Worm (Caenorhabditis elegans) whole organism, late embryonic: ENCODE data around the gene odr-3.

ENCODE experiments used
- C08G9.2 ChIP-seq: sonication (generic microtip); optimal IDR thresholded peaks from 2 replicates; lab custom pipeline; 2016; ENCODE audit warnings: mild to moderate bottlenecking, missing genetic modification characterization, moderate library complexity, missing compliant biosample characterization
- C38D4.7 ChIP-seq: fragments of 200-800 bp; sonication (Bioruptor generic); optimal IDR thresholded peaks from 2 replicates; lab custom pipeline; 2018; ENCODE audit warnings: mild to moderate bottlenecking, missing genetic modification characterization, moderate library complexity, missing compliant biosample characterization
- F13H6.1 ChIP-seq: sonication (generic microtip); optimal IDR thresholded peaks from 2 replicates; lab custom pipeline; 2016; ENCODE audit warnings: missing genetic modification characterization, missing compliant biosample characterization
- K02D7.2 ChIP-seq: sonication (generic microtip); optimal IDR thresholded peaks from 2 replicates; lab custom pipeline; 2017; ENCODE audit warnings: mild to moderate bottlenecking, missing genetic modification characterization, missing compliant biosample characterization
- T23F11.4 ChIP-seq: fragments of 200-800 bp; sonication (Bioruptor generic); optimal IDR thresholded peaks from 2 replicates; lab custom pipeline; 2018; ENCODE audit warnings: mild to moderate bottlenecking, missing genetic modification characterization, missing compliant biosample characterization
- ceh-18 ChIP-seq: sonication (generic microtip); optimal IDR thresholded peaks from 2 replicates; lab custom pipeline; 2016; ENCODE audit warnings: missing genetic modification characterization, missing compliant biosample characterization
- ceh-22 ChIP-seq: sonication (generic microtip); optimal IDR thresholded peaks from 2 replicates; lab custom pipeline; 2017; ENCODE audit warnings: missing biosample characterization, missing genetic modification characterization
- ceh-24 ChIP-seq: sonication (generic microtip); optimal IDR thresholded peaks from 2 replicates; lab custom pipeline; 2016; ENCODE audit warnings: mild to moderate bottlenecking, missing genetic modification characterization, missing compliant biosample characterization
- ceh-30 ChIP-seq: fragments of 150-350 bp; optimal IDR thresholded peaks from 2 replicates; lab custom pipeline; 2014; ENCODE audit warnings: missing biosample characterization, missing genetic modification characterization
- ceh-34 ChIP-seq: sonication (generic microtip); optimal IDR thresholded peaks from 2 replicates; lab custom pipeline; 2016; ENCODE audit warnings: mild to moderate bottlenecking, missing genetic modification characterization, missing compliant biosample characterization
- ceh-45 ChIP-seq: fragments of 200-800 bp; sonication (Bioruptor generic); IDR thresholded peaks from 2 replicates; pipeline ENCODE4 v1.3.6; 2022; ENCODE audit warnings: missing genetic modification reagents, missing genetic modification characterization, missing compliant biosample characterization
- ceh-48 ChIP-seq: sonication (generic microtip); optimal IDR thresholded peaks from 2 replicates; lab custom pipeline; 2016; ENCODE audit warnings: missing genetic modification characterization, inconsistent platforms, missing compliant biosample characterization
- ceh-6 ChIP-seq: fragments of 200-800 bp; sonication (Bioruptor generic); optimal IDR thresholded peaks from 2 replicates; lab custom pipeline; 2018; ENCODE audit warnings: mild to moderate bottlenecking, missing genetic modification characterization, missing compliant biosample characterization
- che-1 ChIP-seq: sonication (generic microtip); optimal IDR thresholded peaks from 2 replicates; lab custom pipeline; 2016; ENCODE audit warnings: mild to moderate bottlenecking, missing genetic modification characterization, missing compliant biosample characterization
- dmd-4 ChIP-seq: sonication (generic microtip); optimal IDR thresholded peaks from 2 replicates; lab custom pipeline; 2016; ENCODE audit warnings: borderline replicate concordance, missing genetic modification characterization, missing compliant biosample characterization
- dve-1 ChIP-seq: sonication (generic microtip); optimal IDR thresholded peaks from 2 replicates; lab custom pipeline; 2017; ENCODE audit warnings: antibody characterized with exemption, mild to moderate bottlenecking, missing genetic modification characterization, missing compliant biosample characterization
- elt-2 ChIP-seq: sonication (generic microtip); optimal IDR thresholded peaks from 2 replicates; lab custom pipeline; 2016; ENCODE audit warnings: missing genetic modification reagents, missing genetic modification characterization, missing compliant biosample characterization
- elt-4 ChIP-seq: sonication (generic microtip); optimal IDR thresholded peaks from 2 replicates; lab custom pipeline; 2016; ENCODE audit warnings: missing genetic modification characterization, missing compliant biosample characterization
- eyg-1 ChIP-seq: sonication (generic microtip); optimal IDR thresholded peaks from 2 replicates; lab custom pipeline; 2016; ENCODE audit warnings: missing genotype, missing genetic modification characterization, missing compliant biosample characterization
- hlh-8 ChIP-seq: sonication (generic microtip); optimal IDR thresholded peaks from 2 replicates; lab custom pipeline; 2016; ENCODE audit warnings: missing genotype, missing genetic modification characterization, missing compliant biosample characterization
- lim-6 ChIP-seq: sonication (generic microtip); optimal IDR thresholded peaks from 2 replicates; lab custom pipeline; 2016; ENCODE audit warnings: missing genetic modification characterization, missing compliant biosample characterization
- lin-11 ChIP-seq: fragments of 200-800 bp; sonication (Bioruptor generic); optimal IDR thresholded peaks from 2 replicates; lab custom pipeline; 2018; ENCODE audit warnings: mild to moderate bottlenecking, missing genetic modification characterization, missing compliant biosample characterization
- madf-2 ChIP-seq: sonication (generic microtip); optimal IDR thresholded peaks from 2 replicates; lab custom pipeline; 2017; ENCODE audit warnings: missing genetic modification characterization, missing compliant biosample characterization
- npax-4 ChIP-seq: sonication (generic microtip); optimal IDR thresholded peaks from 2 replicates; lab custom pipeline; 2016; ENCODE audit warnings: missing genetic modification characterization, missing compliant biosample characterization
- odd-2 ChIP-seq: sonication (generic microtip); optimal IDR thresholded peaks from 2 replicates; lab custom pipeline; 2017; ENCODE audit warnings: antibody characterized with exemption, mild to moderate bottlenecking, missing genetic modification characterization, missing compliant biosample characterization
- pag-3 ChIP-seq: sonication (generic microtip); optimal IDR thresholded peaks from 2 replicates; lab custom pipeline; 2016; ENCODE audit warnings: missing compliant biosample characterization, missing genetic modification characterization, borderline replicate concordance
- pha-2 ChIP-seq: sonication (generic microtip); optimal IDR thresholded peaks from 2 replicates; lab custom pipeline; 2017; ENCODE audit warnings: mild to moderate bottlenecking, missing genetic modification characterization, missing compliant biosample characterization
- pha-4 ChIP-seq: fragments of 150-350 bp; optimal IDR thresholded peaks from 2 replicates; lab custom pipeline; 2018; ENCODE audit warnings: missing biosample characterization, missing genetic modification reagents, missing genetic modification characterization
- pqm-1 ChIP-seq: sonication (generic microtip); optimal IDR thresholded peaks from 2 replicates; lab custom pipeline; 2016; ENCODE audit warnings: missing genetic modification characterization, missing compliant biosample characterization
- pros-1 ChIP-seq: fragments of 150-350 bp; optimal IDR thresholded peaks from 2 replicates; lab custom pipeline; 2014; ENCODE audit warnings: missing biosample characterization, missing genetic modification reagents, missing genetic modification characterization
- ref-2 ChIP-seq: sonication (generic microtip); optimal IDR thresholded peaks from 2 replicates; lab custom pipeline; 2016; ENCODE audit warnings: missing genetic modification characterization, missing compliant biosample characterization
- rnt-1 ChIP-seq: sonication (generic microtip); optimal IDR thresholded peaks from 2 replicates; lab custom pipeline; 2016; ENCODE audit warnings: missing genetic modification characterization, missing compliant biosample characterization
- sdc-2 ChIP-seq: sonication (generic microtip); optimal IDR thresholded peaks from 2 replicates; lab custom pipeline; 2016; ENCODE audit warnings: missing genotype, missing genetic modification characterization, missing compliant biosample characterization
- sox-2 ChIP-seq: fragments of 200-800 bp; sonication (Bioruptor generic); IDR thresholded peaks from 2 replicates; pipeline ENCODE4 v1.3.6; 2022; ENCODE audit warnings: missing genetic modification reagents, missing genetic modification characterization, missing compliant biosample characterization
- sox-4 ChIP-seq: sonication (generic microtip); optimal IDR thresholded peaks from 2 replicates; lab custom pipeline; 2017; ENCODE audit warnings: mild to moderate bottlenecking, missing genetic modification characterization, inconsistent platforms, missing compliant biosample characterization
- tbx-7 ChIP-seq: sonication (generic microtip); optimal IDR thresholded peaks from 2 replicates; lab custom pipeline; 2016; ENCODE audit warnings: missing genotype, missing genetic modification characterization, missing compliant biosample characterization
- ttx-3 ChIP-seq: sonication (generic microtip); optimal IDR thresholded peaks from 2 replicates; lab custom pipeline; 2016; ENCODE audit warnings: missing genetic modification reagents, missing genetic modification characterization, missing compliant biosample characterization
- unc-3 ChIP-seq, 2 experiments: fragments of 200-800 bp in 1 of 2; sonication (Bioruptor generic) in 1 of 2; sonication (generic microtip) in 1 of 2; conservative IDR thresholded peaks in 1 of 2; optimal IDR thresholded peaks in 1 of 2; 2 replicates each; pipeline versions ENCODE4 v1.3.6 to Lab custom; 2016 to 2022; ENCODE audit warnings: missing compliant biosample characterization in 2 of 2, missing genetic modification characterization in 2 of 2, missing genetic modification reagents in 1 of 2
- unc-42 ChIP-seq: sonication (generic microtip); optimal IDR thresholded peaks from 2 replicates; lab custom pipeline; 2016; ENCODE audit warnings: missing genotype, missing genetic modification characterization, missing compliant biosample characterization
- unc-55 ChIP-seq: sonication (generic microtip); optimal IDR thresholded peaks from 2 replicates; lab custom pipeline; 2017; ENCODE audit warnings: missing biosample characterization, missing genetic modification reagents, missing genetic modification characterization
- unc-86 ChIP-seq: sonication (generic microtip); optimal IDR thresholded peaks from 2 replicates; lab custom pipeline; 2016; ENCODE audit warnings: missing genetic modification characterization, missing compliant biosample characterization

Gene odr-3

DNA sequence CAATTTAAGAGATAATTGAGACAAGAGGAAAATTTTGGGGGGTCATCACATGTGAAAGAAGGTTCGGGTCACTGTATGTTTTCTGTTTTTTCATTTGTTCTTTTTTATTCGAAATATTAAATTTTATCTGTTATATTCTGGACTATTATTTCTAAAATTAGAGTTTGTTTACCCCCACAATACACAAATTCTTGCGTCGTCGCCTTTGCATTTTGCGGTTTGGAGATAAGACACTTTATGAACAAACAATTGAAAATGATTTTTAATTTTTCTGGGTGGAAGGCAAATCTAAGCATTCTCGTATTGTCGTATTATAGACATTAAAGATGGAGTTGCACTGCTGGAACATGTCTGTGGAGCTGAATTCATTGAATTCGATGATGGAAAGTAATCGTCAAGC, 24.0 kb upstream of the odr-3 start:
- TF ChIP-seq ceh-45 (GFP tag; lab: Robert Waterston, UW) (no peak), dve-1 (tag; lab: Kevin White, UChicago) (no peak), ceh-30 (tag; lab: Kevin White, UChicago) (no peak), sdc-2 (no peak), hlh-8 (tag; lab: Kevin White, UChicago) (no peak)

DNA sequence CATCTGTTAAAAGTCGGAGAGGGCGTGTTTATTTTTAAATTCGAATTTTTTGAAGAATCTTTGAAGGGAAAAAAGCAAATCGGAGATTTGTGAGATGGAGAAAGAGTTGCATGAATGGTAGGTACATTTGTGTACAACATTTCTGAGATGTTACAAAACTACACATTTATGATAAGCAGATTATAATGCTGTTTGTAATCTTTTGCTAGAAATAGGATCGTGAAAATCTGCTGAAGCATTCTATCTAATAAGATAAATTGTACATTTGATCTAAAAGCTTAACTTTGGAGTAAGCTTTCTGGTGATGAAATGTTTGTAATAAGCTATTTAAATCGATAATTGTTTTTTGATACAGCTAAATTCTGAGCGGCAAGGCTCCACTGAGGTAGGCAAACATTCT, 22.9 kb upstream of the odr-3 start:
- no peak for TF ChIP-seq ceh-18 (tag; lab: Kevin White, UChicago)
- no peak for TF ChIP-seq sox-4 (tag; lab: Kevin White, UChicago)
- TF ChIP-seq ceh-22, result no peak
- no peak for TF ChIP-seq ceh-45 (GFP tag; lab: Robert Waterston, UW)
- no peak for TF ChIP-seq madf-2 (tag; lab: Kevin White, UChicago)
- TF ChIP-seq unc-42, result no peak
- no peak for TF ChIP-seq sdc-2
- TF ChIP-seq unc-3 (GFP tag; conservative IDR thresholded peaks at IDR 0.05; lab: Robert Waterston, UW), result no peak
- TF ChIP-seq unc-3 (tag; optimal IDR thresholded peaks at IDR 0.05; lab: Kevin White, UChicago), result no peak

DNA sequence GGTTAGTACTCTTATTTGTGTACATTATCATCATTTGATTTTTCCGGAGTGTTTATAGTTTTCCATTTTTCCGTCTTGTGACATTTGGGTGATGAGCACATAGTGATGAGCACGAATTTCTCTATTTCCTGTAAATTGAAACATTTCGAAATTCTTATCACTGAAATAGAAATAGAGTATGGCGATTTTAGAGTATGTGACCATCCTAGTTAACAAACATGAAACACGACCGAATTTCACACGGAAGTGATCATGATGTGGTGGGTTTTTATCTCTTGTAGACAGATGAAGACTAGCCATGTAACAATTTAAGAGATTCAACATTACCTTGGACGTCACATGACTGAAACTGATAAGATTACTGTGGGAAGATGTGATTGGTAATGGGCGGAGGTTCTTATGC, 19.9 kb upstream of the odr-3 start:
- TF ChIP-seq ceh-6 (GFP tag; lab: Kevin White, UChicago) (no peak), ceh-24 (tag; lab: Kevin White, UChicago) (no peak), elt-2 (tag; lab: Kevin White, UChicago) (peak; percentile 21), sox-2 (GFP tag; lab: Robert Waterston, UW) (no peak), ref-2 (no peak)

DNA sequence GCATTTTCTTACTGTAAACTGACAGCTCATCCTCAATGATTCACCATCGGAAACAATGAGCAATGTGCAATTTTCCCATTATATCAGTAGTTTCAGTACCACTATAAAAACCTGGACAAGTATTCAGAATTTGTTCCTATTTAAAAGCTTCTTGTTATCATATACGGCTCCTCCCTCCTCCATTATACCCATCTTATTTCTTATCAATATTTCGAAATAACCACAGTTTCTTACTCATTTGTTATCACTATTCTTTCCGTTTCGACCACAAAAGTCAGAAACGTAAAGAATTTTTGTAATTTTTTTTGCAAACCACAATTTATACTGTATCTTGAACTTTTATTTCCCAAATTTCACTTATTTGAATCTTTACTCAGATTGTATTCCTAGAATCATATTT, 18.7 kb upstream of the odr-3 start:
- TF ChIP-seq K02D7.2 (tag; lab: Kevin White, UChicago) (no peak), elt-2 (tag; lab: Kevin White, UChicago) (peak; percentile 34)

DNA sequence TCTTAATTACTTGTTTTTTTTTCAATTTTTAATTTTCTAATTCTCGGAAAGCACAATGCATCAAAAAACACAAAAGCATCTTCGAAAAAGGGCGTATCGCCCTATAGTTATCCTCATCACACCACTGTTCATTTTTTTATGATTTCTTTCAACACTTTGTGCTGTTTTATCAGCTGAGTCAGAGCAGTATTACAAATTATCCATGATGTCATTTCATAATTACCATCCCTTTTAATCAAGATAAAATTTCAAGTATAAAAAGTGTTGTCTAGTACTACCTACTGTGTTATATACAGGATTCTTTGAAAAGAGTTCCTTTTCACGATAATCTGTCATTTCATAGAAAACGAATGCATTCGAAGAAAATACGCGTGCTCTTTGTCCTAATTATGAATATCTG, 17.3 kb upstream of the odr-3 start:
- TF ChIP-seq ceh-22, result no peak
- no peak for TF ChIP-seq lin-11 (tag; lab: Kevin White, UChicago)
- no peak for TF ChIP-seq T23F11.4 (GFP tag; lab: Kevin White, UChicago)
- no peak for TF ChIP-seq odd-2
- TF ChIP-seq che-1 (tag; lab: Kevin White, UChicago), result no peak
- no peak for TF ChIP-seq unc-55 (GFP tag; lab: Kevin White, UChicago)

DNA sequence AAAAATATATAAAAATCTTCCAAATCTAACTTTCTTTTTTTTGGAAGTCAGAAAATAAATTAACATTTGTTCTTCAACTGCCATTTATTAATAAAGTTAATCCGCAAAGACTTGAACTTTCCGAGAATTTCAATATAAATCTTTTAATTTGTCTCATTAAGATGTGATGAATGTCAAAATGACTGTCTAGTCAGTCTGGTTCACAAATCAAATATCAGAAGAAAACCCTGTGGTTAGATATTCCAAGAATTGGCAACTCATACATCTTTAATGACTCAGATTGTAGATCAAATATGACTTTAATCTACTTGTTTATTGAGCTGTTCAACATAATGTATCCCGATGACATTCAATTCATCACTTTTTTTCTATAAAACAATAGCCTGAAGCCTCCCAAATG, 16.3 kb upstream of the odr-3 start:
- no peak for TF ChIP-seq pqm-1
- no peak for TF ChIP-seq ref-2
- TF ChIP-seq ceh-34 (tag; lab: Kevin White, UChicago), result no peak
- TF ChIP-seq ttx-3, result no peak
- TF ChIP-seq pros-1 (tag; lab: Kevin White, UChicago), result no peak
- TF ChIP-seq T23F11.4 (GFP tag; lab: Kevin White, UChicago), result no peak
- no peak for TF ChIP-seq ceh-45 (GFP tag; lab: Robert Waterston, UW)
- no peak for TF ChIP-seq npax-4
- TF ChIP-seq unc-55 (GFP tag; lab: Kevin White, UChicago), result no peak
- no peak for TF ChIP-seq ceh-30 (tag; lab: Kevin White, UChicago)
- TF ChIP-seq dve-1 (tag; lab: Kevin White, UChicago), result no peak
- TF ChIP-seq odd-2, result no peak
- TF ChIP-seq, all 69 proteins: peak for 0

DNA sequence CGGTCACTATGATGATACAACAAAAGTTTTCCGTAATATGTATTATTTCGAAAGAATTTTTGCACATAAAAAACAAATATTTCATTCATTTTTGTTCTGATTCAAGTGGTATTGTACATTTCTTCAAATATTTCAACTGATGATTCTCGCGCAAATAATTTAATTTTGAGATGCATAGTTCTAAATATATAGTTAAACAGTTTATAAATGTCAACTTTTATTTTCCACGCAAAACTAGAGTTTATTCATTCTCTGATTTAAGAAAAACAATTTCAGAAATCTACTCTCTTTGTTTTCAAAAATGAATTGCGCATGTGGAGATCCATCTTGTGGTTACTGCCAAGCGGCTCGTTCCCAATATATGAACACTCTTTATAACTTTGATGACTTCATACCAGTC, 14.9 kb upstream of the odr-3 start, which contains the start of gene zip-5:
TSS of gene zip-5 (plus strand) at position 301 of the 400 bp plus-strand sequence.
- TF ChIP-seq F13H6.1 (tag; lab: Kevin White, UChicago) (no peak), dmd-4 (tag; lab: Kevin White, UChicago) (no peak), ceh-24 (tag; lab: Kevin White, UChicago) (no peak), C08G9.2 (tag; lab: Kevin White, UChicago) (no peak), pag-3 (tag; lab: Kevin White, UChicago) (no peak), ttx-3 (no peak), C38D4.7 (GFP tag; lab: Kevin White, UChicago) (no peak), lim-6 (no peak), tbx-7 (tag; lab: Kevin White, UChicago) (no peak), eyg-1 (no peak), lin-11 (tag; lab: Kevin White, UChicago) (no peak), unc-86 (tag; lab: Kevin White, UChicago) (no peak), rnt-1 (tag; lab: Kevin White, UChicago) (no peak), elt-4 (tag; lab: Kevin White, UChicago) (no peak), pha-4 (no peak), ceh-45 (GFP tag; lab: Robert Waterston, UW) (no peak), pha-2 (no peak), ceh-48 (tag; lab: Kevin White, UChicago) (no peak)
